Fruit fly (Drosophila melanogaster): ENCODE data around the gene CG7692.

The CG7692 gene

DNA sequence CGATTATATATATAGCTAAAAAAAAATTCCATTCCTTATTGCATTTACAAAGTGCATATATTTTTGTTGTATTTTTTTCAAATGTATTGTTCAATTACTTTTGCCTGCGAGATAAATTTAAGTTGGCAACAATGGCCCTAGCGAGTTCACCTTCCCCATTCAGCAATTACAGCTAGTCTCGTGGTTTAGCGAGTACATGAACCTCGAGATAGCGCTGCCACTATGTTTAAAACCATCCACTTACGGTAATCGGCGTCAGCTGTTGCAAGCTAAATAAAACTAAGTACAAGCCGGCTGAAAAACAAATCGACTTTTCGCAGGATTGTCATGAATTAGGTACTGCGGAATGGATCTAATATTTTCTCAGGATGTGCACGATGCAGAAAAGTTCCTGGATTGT, 1.2 kb downstream of the CG7692 start (continued):
- TF ChIP-seq Sry-β (GFP tag; optimal IDR thresholded peaks at IDR 0.05) (no peak), nmo (GFP tag; optimal IDR thresholded peaks at IDR 0.05) (peak; percentile 48), Drgx (GFP tag; IDR thresholded peaks at IDR 0.05) (no peak), CG10274 (GFP tag; optimal IDR thresholded peaks at IDR 0.05) (no peak), CG2875 (GFP tag; optimal IDR thresholded peaks at IDR 0.05) (no peak), CG16813 (GFP tag; IDR thresholded peaks at IDR 0.05; ENCODE audit: partially characterized antibody) (no peak), pum (GFP tag; optimal IDR thresholded peaks at IDR 0.05) (no peak), Hey (tag; optimal IDR thresholded peaks at IDR 0.05) (no peak), Nf-YB (GFP tag; optimal IDR thresholded peaks at IDR 0.05) (no peak), da (GFP tag; optimal IDR thresholded peaks at IDR 0.05) (no peak), Sin3A (optimal IDR thresholded peaks at IDR 0.05) (peak; percentile 49), CG10979 (tag; optimal IDR thresholded peaks at IDR 0.05) (no peak), stc (GFP tag; IDR thresholded peaks at IDR 0.05) (no peak), CG6254 (GFP tag; optimal IDR thresholded peaks at IDR 0.05) (no peak), CG4360 (GFP tag; IDR thresholded peaks at IDR 0.05) (0 out of 2 replicates have a peak, but pooled peaks have one; percentile 26), cad (GFP tag; optimal IDR thresholded peaks at IDR 0.05) (no peak), CG31388 (GFP tag; optimal IDR thresholded peaks at IDR 0.05) (no peak), NK7.1 (GFP tag; optimal IDR thresholded peaks at IDR 0.05) (no peak), cwo (GFP tag; optimal IDR thresholded peaks at IDR 0.05) (no peak), fd102C (GFP tag; optimal IDR thresholded peaks at IDR 0.05) (no peak), CG13624 (GFP tag; optimal IDR thresholded peaks at IDR 0.05) (no peak), CG10147 (GFP tag; optimal IDR thresholded peaks at IDR 0.05) (no peak), Ptx1 (GFP tag; IDR thresholded peaks at IDR 0.05) (no peak), CG11696 (GFP tag; IDR thresholded peaks at IDR 0.05) (no peak), hbn (GFP tag; IDR thresholded peaks at IDR 0.05; ENCODE audit: partially characterized antibody) (no peak), CG12391 (tag; optimal IDR thresholded peaks at IDR 0.05) (peak; percentile 19), CG12744 (GFP tag; optimal IDR thresholded peaks at IDR 0.05) (no peak), chm (GFP tag; IDR thresholded peaks at IDR 0.05) (no peak), chinmo (GFP tag; IDR thresholded peaks at IDR 0.05; ENCODE audit: partially characterized antibody) (0 out of 4 replicates have a peak, but pooled peaks have one; percentile 28), gcm2 (GFP tag; optimal IDR thresholded peaks at IDR 0.05) (no peak), crc (GFP tag; optimal IDR thresholded peaks at IDR 0.05) (no peak), Lpt (GFP tag; optimal IDR thresholded peaks at IDR 0.05) (no peak), CG1647 (GFP tag; optimal IDR thresholded peaks at IDR 0.05) (no peak), ftz-f1 (GFP tag; optimal IDR thresholded peaks at IDR 0.05) (no peak), NfI (GFP tag; optimal IDR thresholded peaks at IDR 0.05) (no peak), Usf (GFP tag; optimal IDR thresholded peaks at IDR 0.05) (peak; percentile 19), HmgD (GFP tag; optimal IDR thresholded peaks at IDR 0.05) (peak; percentile 63), kni (GFP tag; optimal IDR thresholded peaks at IDR 0.05) (no peak), az2 (GFP tag; optimal IDR thresholded peaks at IDR 0.05) (no peak), Xrp1 (GFP tag; IDR thresholded peaks at IDR 0.05) (no peak), gce (GFP tag; IDR thresholded peaks at IDR 0.05) (no peak), Side (GFP tag; optimal IDR thresholded peaks at IDR 0.05) (no peak), tna (GFP tag; IDR thresholded peaks at IDR 0.05; ENCODE audit: partially characterized antibody) (no peak), kay (GFP tag; optimal IDR thresholded peaks at IDR 0.05) (no peak), CG11085 (GFP tag; IDR thresholded peaks at IDR 0.05) (no peak), CG10431 (GFP tag; optimal IDR thresholded peaks at IDR 0.05) (no peak), Abd-B (GFP tag; optimal IDR thresholded peaks at IDR 0.05) (peak; percentile 57), ems (GFP tag; optimal IDR thresholded peaks at IDR 0.05) (no peak), Dp (GFP tag; optimal IDR thresholded peaks at IDR 0.05) (peak; percentile 56), sisA (GFP tag; IDR thresholded peaks at IDR 0.05) (no peak), NC2α (GFP tag; optimal IDR thresholded peaks at IDR 0.05) (no peak), sens (GFP tag) (peak; percentile 35)

Measured in whole organism, embryonic.